4 fruit fly cellular contexts compared by ENCODE assay signal in the genomic region with DNA sequence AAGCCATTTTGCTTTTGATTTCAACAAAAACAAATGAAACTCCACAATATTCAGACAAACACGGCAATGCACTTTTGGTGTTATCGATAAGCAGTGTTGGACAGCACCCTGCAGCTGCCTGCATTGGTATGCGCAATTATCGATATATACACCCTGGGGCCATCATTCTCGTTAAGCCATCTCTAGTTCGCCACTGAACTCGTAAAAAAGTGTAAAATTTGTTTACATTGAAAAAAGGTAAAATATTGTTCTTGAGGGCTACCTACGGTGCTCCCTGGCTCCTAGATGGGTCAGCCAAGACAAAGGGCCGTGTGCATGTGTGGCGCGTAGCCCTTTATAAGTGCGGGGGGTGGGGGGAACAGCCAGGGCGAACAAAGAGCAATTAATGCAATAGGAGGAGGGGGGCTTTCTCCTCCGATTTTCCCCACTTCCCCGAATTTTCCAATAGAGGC.
TF ChIP-seq lines count a peak whose summit lies in the region.

TSS of gene CG13603 (minus strand) at position 91 of the 452 bp plus-strand sequence.
TSS of gene CG5902 (plus strand) at position 164 of the 452 bp plus-strand sequence.

TF ChIP-seq in whole organism, adult, 20 proteins besides CTCF, POLR2A, EP300 and RAD21 (continued from another document):
- TF ChIP-seq kay (GFP tag; lab: Kevin White, UChicago; ENCODE audit: borderline replicate concordance), result no peak
- TF ChIP-seq CG5204 (GFP tag; optimal IDR thresholded peaks at IDR 0.05; lab: Kevin White, UChicago), result no peak
- TF ChIP-seq ovo (GFP tag; optimal IDR thresholded peaks at IDR 0.05; lab: Kevin White, UChicago), result peak; percentile 19

TF ChIP-seq in whole organism, embryonic, 481 proteins besides CTCF, POLR2A, EP300 and RAD21 (continued from another document and continues in another):
- peak; percentile 58; the same call in 2 of the 3 replicates for TF ChIP-seq row (GFP tag; IDR thresholded peaks at IDR 0.05; lab: Robert Waterston, UW)
- no peak for TF ChIP-seq CG14965 (GFP tag; optimal IDR thresholded peaks at IDR 0.05; lab: Kevin White, UChicago; ENCODE audit: borderline replicate concordance)
- TF ChIP-seq CG4707 (GFP tag; optimal IDR thresholded peaks at IDR 0.05; lab: Kevin White, UChicago), result no peak
- TF ChIP-seq CG11247 (GFP tag; IDR thresholded peaks at IDR 0.05; lab: Robert Waterston, UW), result 0 out of 2 replicates have a peak, but pooled peaks have one; percentile 22
- TF ChIP-seq Gug (GFP tag; IDR thresholded peaks at IDR 0.05; lab: Robert Waterston, UW), result peak; percentile 44; the same call in 1 of the 4 replicates
- peak; percentile 86 for TF ChIP-seq CG13624 (GFP tag; optimal IDR thresholded peaks at IDR 0.05; lab: Kevin White, UChicago)
- no peak for TF ChIP-seq CG31365 (tag; optimal IDR thresholded peaks at IDR 0.05; lab: Kevin White, UChicago)
- TF ChIP-seq onecut (GFP tag; IDR thresholded peaks at IDR 0.05; lab: Robert Waterston, UW), result peak; percentile 56; the same call in 1 of the 2 replicates
- TF ChIP-seq CG14860 (GFP tag; IDR thresholded peaks at IDR 0.05; lab: Robert Waterston, UW; ENCODE audit: partially characterized antibody), result peak; percentile 65
- TF ChIP-seq hbn (GFP tag; IDR thresholded peaks at IDR 0.05; lab: Robert Waterston, UW; ENCODE audit: partially characterized antibody), result peak; percentile 71; the same call in 1 of the 2 replicates
- no peak for TF ChIP-seq Dfd (GFP tag; optimal IDR thresholded peaks at IDR 0.05; lab: Kevin White, UChicago)
- TF ChIP-seq CG34422 (GFP tag; IDR thresholded peaks at IDR 0.05; lab: Robert Waterston, UW), result peak; percentile 61
- TF ChIP-seq CkIIα-i1 (GFP tag; IDR thresholded peaks at IDR 0.05; lab: Robert Waterston, UW), result no peak
- no peak for TF ChIP-seq Sry-β (GFP tag; optimal IDR thresholded peaks at IDR 0.05; lab: Kevin White, UChicago)
- TF ChIP-seq MTF-1 (GFP tag; optimal IDR thresholded peaks at IDR 0.05; lab: Kevin White, UChicago; ENCODE audit: borderline replicate concordance), result peak; percentile 28
- TF ChIP-seq Ravus (GFP tag; IDR thresholded peaks at IDR 0.05; lab: Robert Waterston, UW), result no peak
- peak; percentile 50 for TF ChIP-seq CG12299 (tag; optimal IDR thresholded peaks at IDR 0.05; lab: Kevin White, UChicago)
- TF ChIP-seq hb (GFP tag; IDR thresholded peaks at IDR 0.05; lab: Robert Waterston, UW; ENCODE audit: partially characterized antibody), result peak; percentile 77
- no peak for TF ChIP-seq Nf-YC (tag; optimal IDR thresholded peaks at IDR 0.05; lab: Kevin White, UChicago)
- no peak for TF ChIP-seq CG11723 (GFP tag; optimal IDR thresholded peaks at IDR 0.05; lab: Kevin White, UChicago)
- TF ChIP-seq CG17829 (tag; optimal IDR thresholded peaks at IDR 0.05; lab: Kevin White, UChicago), result peak; percentile 38
- TF ChIP-seq dmrt99B (tag; optimal IDR thresholded peaks at IDR 0.05; lab: Kevin White, UChicago), result no peak
- TF ChIP-seq crol (GFP tag; IDR thresholded peaks at IDR 0.05; lab: Robert Waterston, UW), result peak; percentile 97
- TF ChIP-seq Bdp1 (GFP tag; optimal IDR thresholded peaks at IDR 0.05; lab: Kevin White, UChicago), result no peak
- no peak for TF ChIP-seq CG12104 (GFP tag; optimal IDR thresholded peaks at IDR 0.05; lab: Kevin White, UChicago)
- no peak for TF ChIP-seq dati (GFP tag; IDR thresholded peaks at IDR 0.05; lab: Robert Waterston, UW)
- TF ChIP-seq CG10366 (GFP tag; IDR thresholded peaks at IDR 0.05; lab: Robert Waterston, UW), result peak; percentile 37
- no peak for TF ChIP-seq Hey (tag; optimal IDR thresholded peaks at IDR 0.05; lab: Kevin White, UChicago)
- peak; percentile 73 for TF ChIP-seq CG15514 (GFP tag; optimal IDR thresholded peaks at IDR 0.05; lab: Kevin White, UChicago)
- TF ChIP-seq CG3995 (GFP tag; optimal IDR thresholded peaks at IDR 0.05; lab: Kevin White, UChicago), result no peak
- peak; percentile 73 for TF ChIP-seq Side (GFP tag; optimal IDR thresholded peaks at IDR 0.05; lab: Kevin White, UChicago)
- no peak for TF ChIP-seq CG4730 (GFP tag; IDR thresholded peaks at IDR 0.05; lab: Robert Waterston, UW)
- no peak for TF ChIP-seq run (tag; optimal IDR thresholded peaks at IDR 0.05; lab: Kevin White, UChicago)
- no peak for TF ChIP-seq sisA (GFP tag; IDR thresholded peaks at IDR 0.05; lab: Robert Waterston, UW)
- TF ChIP-seq jumu (GFP tag; optimal IDR thresholded peaks at IDR 0.05; lab: Kevin White, UChicago), result peak; percentile 60
- no peak for TF ChIP-seq kni (GFP tag; optimal IDR thresholded peaks at IDR 0.05; lab: Kevin White, UChicago)
- TF ChIP-seq eve (GFP tag; optimal IDR thresholded peaks at IDR 0.05; lab: Kevin White, UChicago), result no peak
- TF ChIP-seq HLH4C (GFP tag; IDR thresholded peaks at IDR 0.05; lab: Robert Waterston, UW; ENCODE audit: partially characterized antibody), result peak; percentile 82
- TF ChIP-seq pb (GFP tag; optimal IDR thresholded peaks at IDR 0.05; lab: Kevin White, UChicago), result peak; percentile 40

TF ChIP-seq in whole organism, prepupa, 60 proteins besides CTCF, POLR2A, EP300 and RAD21 (continued from another document):
- TF ChIP-seq svp (GFP tag; lab: Kevin White, UChicago), result peak; percentile 79
- peak; percentile 96 for TF ChIP-seq Sox14 (GFP tag; optimal IDR thresholded peaks at IDR 0.05; lab: Kevin White, UChicago)
- peak; percentile 69; the same call in 1 of the 3 replicates for TF ChIP-seq CG6163 (GFP tag; IDR thresholded peaks at IDR 0.05; lab: Robert Waterston, UW)
- TF ChIP-seq CG34406 (GFP tag; optimal IDR thresholded peaks at IDR 0.05; lab: Kevin White, UChicago), result peak; percentile 34
- TF ChIP-seq topi (GFP tag; optimal IDR thresholded peaks at IDR 0.05; lab: Kevin White, UChicago), result no peak
- peak; percentile 31 for TF ChIP-seq spab (GFP tag; optimal IDR thresholded peaks at IDR 0.05; lab: Kevin White, UChicago)

TF ChIP-seq in whole organism, wandering third instar larva, 38 proteins besides CTCF, POLR2A, EP300 and RAD21 (continued from another document):
- TF ChIP-seq psq (GFP tag; optimal IDR thresholded peaks at IDR 0.05; lab: Kevin White, UChicago) (peak; percentile 22), h (GFP tag; optimal IDR thresholded peaks at IDR 0.05; lab: Kevin White, UChicago) (peak; percentile 74), OdsH (GFP tag; optimal IDR thresholded peaks at IDR 0.05; lab: Kevin White, UChicago) (peak; percentile 62), dmrt93B (GFP tag; optimal IDR thresholded peaks at IDR 0.05; lab: Kevin White, UChicago) (no peak), Abd-B (GFP tag; optimal IDR thresholded peaks at IDR 0.05; lab: Kevin White, UChicago) (no peak), jim (GFP tag; optimal IDR thresholded peaks at IDR 0.05; lab: Kevin White, UChicago) (peak; percentile 45), CrebA (GFP tag; optimal IDR thresholded peaks at IDR 0.05; lab: Kevin White, UChicago; ENCODE audit: borderline replicate concordance) (no peak), sage (GFP tag; optimal IDR thresholded peaks at IDR 0.05; lab: Kevin White, UChicago) (no peak), N (GFP tag; optimal IDR thresholded peaks at IDR 0.05; lab: Kevin White, UChicago) (no peak)
